Worm (Caenorhabditis elegans) whole organism, early embryonic: Measurements from ENCODE around the gene F52B11.5.

Experiments used
- ama-1 ChIP-seq: fragments of 150-350 bp; optimal IDR thresholded peaks from 2 replicates; lab custom pipeline; 2014
- ceh-36 ChIP-seq: sonication (generic microtip); optimal IDR thresholded peaks from 2 replicates; lab custom pipeline; 2016; ENCODE audit warnings: missing genetic modification characterization, inconsistent platforms, missing compliant biosample characterization
- sea-1 ChIP-seq: fragments of 200-800 bp; sonication (Bioruptor generic); conservative IDR thresholded peaks from 2 replicates; pipeline ENCODE4 v1.3.6; 2022; ENCODE audit warnings: missing genetic modification characterization, missing compliant biosample characterization

DNA sequence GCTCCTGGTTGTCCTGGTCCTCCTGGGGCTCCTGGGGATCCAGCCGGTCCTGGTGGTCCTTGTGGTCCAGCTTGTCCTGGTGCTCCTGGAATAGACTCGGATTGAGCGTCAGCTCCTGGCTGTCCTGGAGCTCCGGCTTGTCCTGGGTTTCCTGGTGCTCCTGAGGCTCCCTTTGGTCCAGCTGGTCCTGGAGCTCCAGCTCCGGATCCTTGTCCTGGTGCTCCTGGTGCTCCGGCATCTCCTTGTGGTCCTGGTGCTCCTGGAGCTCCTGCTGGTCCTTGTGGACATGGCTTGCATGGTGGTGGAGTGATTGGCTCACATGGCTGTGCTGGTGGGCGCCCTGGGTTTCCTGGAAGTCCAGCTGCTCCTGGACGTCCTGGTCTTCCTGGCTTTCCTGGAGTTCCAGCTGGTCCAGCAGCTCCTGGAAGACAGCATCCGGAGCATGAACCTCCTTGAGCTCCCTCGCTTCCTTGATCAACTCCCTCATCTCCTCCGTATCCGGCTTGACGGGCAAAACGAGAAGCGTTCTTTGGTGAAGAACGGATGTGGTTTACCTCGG, 4.4 kb downstream of the F52B11.5 start:
- TF ChIP-seq ama-1 (lab: Kevin White, UChicago) (no peak), ceh-36 (no peak), sea-1 (GFP tag; lab: Robert Waterston, UW) (no peak)
